Worm (Caenorhabditis elegans): ENCODE data around the gene B0334.10.

- TF ChIP-seq egrh-3 (GFP tag; IDR thresholded peaks at IDR 0.05) = no peak
- no peak for TF ChIP-seq F49E8.2 (tag; optimal IDR thresholded peaks at IDR 0.05; ENCODE audit: insufficient read depth)
- TF ChIP-seq ama-1 (optimal IDR thresholded peaks at IDR 0.05) = no peak
- no peak for TF ChIP-seq ama-1 (GFP tag; optimal IDR thresholded peaks at IDR 0.05)
- no peak for TF ChIP-seq Y53F4B.3 (GFP tag; IDR thresholded peaks at IDR 0.05)
- TF ChIP-seq dpff-1 (tag; optimal IDR thresholded peaks at IDR 0.05) = no peak
- no peak for TF ChIP-seq egl-18 (GFP tag; IDR thresholded peaks at IDR 0.05)
- no peak for TF ChIP-seq F33H1.4 (GFP tag; IDR thresholded peaks at IDR 0.05)
- TF ChIP-seq Y95B8A.8 (GFP tag; IDR thresholded peaks at IDR 0.05) = no peak
- no peak for TF ChIP-seq sdz-38 (tag; optimal IDR thresholded peaks at IDR 0.05)
- no peak for TF ChIP-seq unc-62 (GFP tag; optimal IDR thresholded peaks at IDR 0.05)
These were observed 8.7 kb downstream of the B0334.10 start, which contains the start of gene age-1 for ce11 chrII:11526954-11527353.
